Fruit fly (Drosophila melanogaster): ENCODE measurements around the gene CG9886.

dm6 chr2L:2399897-2400296 is 20.7 kb upstream of the CG9886 start, which contains the start of gene VGlut:
- no peak for TF ChIP-seq CG11902 (GFP tag; optimal IDR thresholded peaks at IDR 0.05)
- TF ChIP-seq topi (GFP tag; optimal IDR thresholded peaks at IDR 0.05), result no peak
- TF ChIP-seq Blimp-1 (GFP tag; optimal IDR thresholded peaks at IDR 0.05), result no peak
- no peak for TF ChIP-seq pdm3 (GFP tag; optimal IDR thresholded peaks at IDR 0.05)
- no peak for TF ChIP-seq vri (GFP tag; optimal IDR thresholded peaks at IDR 0.05)
- TF ChIP-seq Eip93F (GFP tag; optimal IDR thresholded peaks at IDR 0.05), result no peak
- no peak for TF ChIP-seq fd59A (GFP tag; optimal IDR thresholded peaks at IDR 0.05)
- no peak for TF ChIP-seq cyc (GFP tag; optimal IDR thresholded peaks at IDR 0.05)
- TF ChIP-seq achi (GFP tag; optimal IDR thresholded peaks at IDR 0.05), result no peak
- TF ChIP-seq CG16779 (tag; optimal IDR thresholded peaks at IDR 0.05), result no peak

All from whole organism, prepupa.